Worm (Caenorhabditis elegans): ENCODE results near the gene gadr-2.

- no peak for TF ChIP-seq unc-62 (GFP tag; optimal IDR thresholded peaks at IDR 0.05)
- no peak for TF ChIP-seq elt-3 (tag; optimal IDR thresholded peaks at IDR 0.05)
- TF ChIP-seq snpc-4 (tag; optimal IDR thresholded peaks at IDR 0.05), result no peak
- no peak for TF ChIP-seq unc-39 (tag; optimal IDR thresholded peaks at IDR 0.05)
- TF ChIP-seq nhr-237 (tag; optimal IDR thresholded peaks at IDR 0.05), result no peak
- TF ChIP-seq nhr-12 (tag; optimal IDR thresholded peaks at IDR 0.05), result no peak
- TF ChIP-seq ces-1 (GFP tag; optimal IDR thresholded peaks at IDR 0.05), result no peak
- no peak for TF ChIP-seq ham-2 (GFP tag; optimal IDR thresholded peaks at IDR 0.05)
Measured at ce11 chrIV:9457400-9457799, 27.5 kb downstream of the gadr-2 start, which contains the start of gene cutl-17.

Data from whole organism, mixed stage, embryonic.